Worm (Caenorhabditis elegans) whole organism, late embryonic: ENCODE data around the gene C55C3.3.

Source experiments
- ceh-22 ChIP-seq: sonication (generic microtip); optimal IDR thresholded peaks from 2 replicates; lab custom pipeline; 2017; ENCODE audit warnings: missing biosample characterization, missing genetic modification characterization
- hlh-13 ChIP-seq: fragments of 200-800 bp; sonication (Bioruptor generic); optimal IDR thresholded peaks from 2 replicates; lab custom pipeline; 2018; ENCODE audit warnings: mild to moderate bottlenecking, missing genetic modification characterization, missing compliant biosample characterization
- hlh-30 ChIP-seq: sonication (generic microtip); optimal IDR thresholded peaks from 2 replicates; lab custom pipeline; 2017; ENCODE audit warnings: antibody characterized with exemption, missing genetic modification characterization, missing compliant biosample characterization; ENCODE audit not compliant: insufficient read depth
- pha-4 ChIP-seq: fragments of 150-350 bp; optimal IDR thresholded peaks from 2 replicates; lab custom pipeline; 2018; ENCODE audit warnings: missing biosample characterization, missing genetic modification reagents, missing genetic modification characterization
- tbx-2 ChIP-seq: sonication (generic microtip); optimal IDR thresholded peaks from 2 replicates; lab custom pipeline; 2016; ENCODE audit warnings: missing genetic modification characterization, missing compliant biosample characterization
- ttx-3 ChIP-seq: sonication (generic microtip); optimal IDR thresholded peaks from 2 replicates; lab custom pipeline; 2016; ENCODE audit warnings: missing genetic modification reagents, missing genetic modification characterization, missing compliant biosample characterization

DNA sequence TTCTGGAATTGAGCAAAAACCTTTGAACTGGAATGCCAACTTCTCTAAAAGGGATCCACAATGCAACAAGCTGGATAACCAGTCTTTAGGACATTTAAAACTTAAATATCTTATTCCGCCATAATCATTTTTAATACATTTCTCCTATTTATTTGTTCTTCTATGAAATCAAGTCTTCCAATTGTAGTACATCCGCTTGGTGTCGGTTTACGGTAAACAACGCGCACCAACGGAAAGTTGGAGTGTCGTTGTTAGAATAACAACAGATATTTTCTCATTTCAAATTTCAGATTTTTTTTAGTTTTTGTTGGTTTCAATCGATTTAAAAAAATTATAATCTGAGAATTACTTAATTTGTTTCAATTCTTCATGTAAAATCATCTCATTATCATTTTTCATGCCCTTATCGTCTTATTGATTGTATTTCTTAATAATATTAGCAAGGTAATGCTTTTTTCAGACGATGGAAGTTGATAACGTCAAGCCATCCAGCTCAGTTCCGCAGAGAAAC is 36.0 kb upstream of the C55C3.3 start, which contains the start of gene csn-5:
- no peak for TF ChIP-seq hlh-30 (tag; lab: Kevin White, UChicago)
- TF ChIP-seq hlh-13 (GFP tag; lab: Kevin White, UChicago), result no peak
- no peak for TF ChIP-seq pha-4 (tag; lab: Kevin White, UChicago)
- TF ChIP-seq ttx-3 (tag; lab: Kevin White, UChicago), result no peak
- TF ChIP-seq tbx-2 (tag; lab: Kevin White, UChicago), result no peak
- TF ChIP-seq ceh-22 (tag; lab: Kevin White, UChicago), result no peak
